Worm (Caenorhabditis elegans) whole organism, L1 larva: ENCODE data around the gene ZK721.4.
A peak's percentile ranks its signal among the peaks of the same experiment; 100 is the strongest.

ENCODE experiments used
- alr-1 ChIP-seq: fragments of 200-800 bp; sonication (Bioruptor generic); optimal IDR thresholded peaks from 2 replicates; lab custom pipeline; 2018; ENCODE audit warnings: borderline replicate concordance, mild to moderate bottlenecking, missing genetic modification characterization, missing compliant biosample characterization
- aly-2 ChIP-seq: fragments of 150-350 bp; optimal IDR thresholded peaks from 2 replicates; lab custom pipeline; 2014; ENCODE audit warnings: missing biosample characterization, missing genetic modification characterization
- ceh-82 ChIP-seq, 3 experiments: fragments of 150-350 bp in 1 of 3; sonication (generic microtip) in 2 of 3; optimal IDR thresholded peaks; 2 replicates each; lab custom pipeline; 2014 to 2017; ENCODE audit warnings: missing biosample characterization in 3 of 3, missing genetic modification characterization in 3 of 3
- elt-3 ChIP-seq, 6 experiments: fragments of 150-350 bp in 1 of 6; sonication (generic microtip); optimal IDR thresholded peaks; 2 replicates each; lab custom pipeline; 2017 to 2018; ENCODE audit warnings: missing biosample characterization in 6 of 6, missing genetic modification characterization in 6 of 6, inconsistent platforms in 1 of 6
- fkh-8 ChIP-seq: sonication (generic microtip); optimal IDR thresholded peaks from 2 replicates; lab custom pipeline; 2016; ENCODE audit warnings: mild to moderate bottlenecking, missing genetic modification characterization, missing compliant biosample characterization
- lin-35 ChIP-seq, 2 experiments: fragments of 150-350 bp; optimal IDR thresholded peaks; 2 replicates each; lab custom pipeline; 2014; ENCODE audit warnings: missing biosample characterization in 2 of 2, missing genetic modification characterization in 2 of 2, missing genetic modification reagents in 2 of 2
- lin-39 ChIP-seq: fragments of 150-350 bp; optimal IDR thresholded peaks from 2 replicates; lab custom pipeline; 2014; ENCODE audit warnings: missing biosample characterization, missing genetic modification reagents, missing genetic modification characterization
- mep-1 ChIP-seq: fragments of 150-350 bp; optimal IDR thresholded peaks from 2 replicates; lab custom pipeline; 2014; ENCODE audit warnings: missing biosample characterization, missing genetic modification characterization
- nhr-11 ChIP-seq: fragments of 150-350 bp; optimal IDR thresholded peaks from 2 replicates; lab custom pipeline; 2014; ENCODE audit warnings: missing biosample characterization, missing genetic modification characterization
- sup-37 ChIP-seq: fragments of 200-800 bp; sonication (Bioruptor generic); optimal IDR thresholded peaks from 2 replicates; lab custom pipeline; 2018; ENCODE audit warnings: mild to moderate bottlenecking, missing genetic modification characterization, missing compliant biosample characterization
- xbp-1 ChIP-seq: sonication (generic microtip); optimal IDR thresholded peaks from 2 replicates; lab custom pipeline; 2016; ENCODE audit warnings: missing genetic modification characterization, missing compliant biosample characterization

DNA sequence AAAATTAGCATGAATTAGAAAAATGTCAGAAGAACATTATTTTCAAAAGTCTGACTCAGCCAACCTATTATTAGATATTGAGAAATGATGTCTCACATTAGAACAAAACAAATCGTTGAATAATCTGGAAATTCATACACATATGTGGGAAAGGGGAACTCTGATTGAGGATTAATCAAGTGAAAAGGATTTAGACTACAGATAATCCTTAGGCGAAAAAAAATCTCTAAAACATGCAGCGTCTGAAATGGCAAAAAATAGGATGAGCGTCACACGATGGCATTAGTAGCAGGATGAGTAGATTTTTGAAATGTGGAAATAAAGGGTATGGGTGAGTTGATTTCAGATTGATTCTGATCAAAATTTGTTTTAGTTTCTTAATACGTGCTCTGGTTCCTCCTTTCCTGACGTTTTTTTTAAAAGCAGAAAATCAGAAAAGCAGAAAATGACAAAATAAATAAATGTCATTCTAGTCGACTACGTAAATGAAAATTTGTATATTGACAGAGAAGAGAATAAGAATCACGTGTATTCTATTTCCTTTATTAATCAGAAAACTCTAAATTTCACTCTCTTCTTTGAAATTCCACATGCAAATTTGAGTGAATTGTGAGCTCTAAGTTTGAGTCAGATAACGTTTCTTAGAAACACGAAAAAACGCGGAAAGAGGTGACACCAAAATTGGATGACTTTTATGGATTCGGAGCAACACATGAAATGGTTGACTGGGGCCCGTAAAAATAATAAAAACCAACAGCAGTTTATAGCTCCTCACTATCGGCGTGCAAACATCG, 34.3 kb upstream of the ZK721.4 start:
- TF ChIP-seq sup-37 (GFP tag; lab: Kevin White, UChicago): no peak
- TF ChIP-seq nhr-11 (tag; lab: Kevin White, UChicago): no peak
- no peak for TF ChIP-seq lin-39 (tag; lab: Kevin White, UChicago)
- TF ChIP-seq mep-1: no peak
- TF ChIP-seq fkh-8 (tag; lab: Kevin White, UChicago): peak; percentile 74
- TF ChIP-seq aly-2: no peak
- TF ChIP-seq lin-35 (GFP tag; optimal IDR thresholded peaks at IDR 0.05; lab: Kevin White, UChicago): no peak
- TF ChIP-seq xbp-1: no peak
- no peak for TF ChIP-seq alr-1
- TF ChIP-seq elt-3 (tag; optimal IDR thresholded peaks at IDR 0.05; lab: Kevin White, UChicago): no peak
- TF ChIP-seq ceh-82 (tag; optimal IDR thresholded peaks at IDR 0.05; lab: Kevin White, UChicago): no peak
